Worm (Caenorhabditis elegans): ENCODE measurements around the gene plep-1.

ce11 chrII:4277639-4278038, 34.4 kb downstream of the plep-1 start:
- TF ChIP-seq lsy-2 (tag; optimal IDR thresholded peaks at IDR 0.05) (no peak), ceh-83 (GFP tag; optimal IDR thresholded peaks at IDR 0.05) (no peak), snpc-4 (tag; optimal IDR thresholded peaks at IDR 0.05) (no peak), hlh-1 (tag; optimal IDR thresholded peaks at IDR 0.05) (no peak)

Measured in whole organism, mixed stage, embryonic.